Fruit fly (Drosophila melanogaster) whole organism, prepupa: ENCODE measurements around the gene Alg12.
A peak's percentile ranks its signal among the peaks of the same experiment; 100 is the strongest.

ENCODE experiments used
- Blimp-1 ChIP-seq: fragments of 200-800 bp; sonication (Bioruptor generic); optimal IDR thresholded peaks from 3 replicates; lab custom pipeline; 2017; ENCODE audit warnings: missing biosample characterization, missing genetic modification characterization, mild to moderate bottlenecking, moderate library complexity, missing genetic modification reagents
- CG10631 ChIP-seq: fragments of 200-800 bp; sonication (Bioruptor generic); optimal IDR thresholded peaks from 2 replicates; lab custom pipeline; 2016; ENCODE audit warnings: missing biosample characterization, missing genetic modification characterization
- CG10669 ChIP-seq: fragments of 200-800 bp; sonication (Bioruptor generic); optimal IDR thresholded peaks from 3 replicates; lab custom pipeline; 2018; ENCODE audit warnings: missing biosample characterization, mild to moderate bottlenecking, missing genetic modification characterization, moderate library complexity
- CG11294 ChIP-seq: fragments of 200-800 bp; sonication (Bioruptor generic); IDR thresholded peaks from 2 replicates; pipeline ENCODE4 v1.3.6; 2022; ENCODE audit warnings: missing biosample characterization, missing genetic modification characterization
- CG11762 ChIP-seq: fragments of 200-800 bp; sonication (Bioruptor generic); optimal IDR thresholded peaks from 3 replicates; lab custom pipeline; 2016; ENCODE audit warnings: missing biosample characterization, missing genetic modification characterization; ENCODE audit not compliant: insufficient read depth
- CG15336 ChIP-seq: fragments of 200-800 bp; sonication (Bioruptor generic); IDR thresholded peaks from 2 replicates; pipeline ENCODE4 v1.3.6; 2022; ENCODE audit warnings: missing biosample characterization, missing genetic modification characterization
- CG1621 ChIP-seq: fragments of 200-800 bp; sonication (Bioruptor generic); optimal IDR thresholded peaks from 3 replicates; lab custom pipeline; 2018; ENCODE audit warnings: missing biosample characterization, mild to moderate bottlenecking, missing genetic modification characterization
- CG16779 ChIP-seq: fragments of 200-800 bp; sonication (Bioruptor generic); optimal IDR thresholded peaks from 3 replicates; lab custom pipeline; 2017; ENCODE audit warnings: missing biosample characterization, mild to moderate bottlenecking, missing genetic modification characterization
- CG3032 ChIP-seq: fragments of 200-800 bp; optimal IDR thresholded peaks from 2 replicates; lab custom pipeline; 2019; ENCODE audit warnings: missing biosample characterization, mild to moderate bottlenecking, missing genetic modification characterization, moderate library complexity
- CG31627 ChIP-seq: fragments of 200-800 bp; sonication (Bioruptor generic); optimal IDR thresholded peaks from 3 replicates; lab custom pipeline; 2016; ENCODE audit warnings: missing biosample characterization, missing genetic modification characterization
- CG32006 ChIP-seq: fragments of 200-800 bp; sonication (Bioruptor generic); optimal IDR thresholded peaks from 3 replicates; lab custom pipeline; 2017; ENCODE audit warnings: missing biosample characterization, mild to moderate bottlenecking, missing genetic modification characterization
- CG34406 ChIP-seq: fragments of 200-800 bp; sonication (Bioruptor generic); optimal IDR thresholded peaks from 3 replicates; lab custom pipeline; 2016; ENCODE audit warnings: missing biosample characterization, missing genetic modification characterization
- CG3919 ChIP-seq: fragments of 200-800 bp; sonication (Bioruptor generic); optimal IDR thresholded peaks from 3 replicates; lab custom pipeline; 2016; ENCODE audit warnings: missing biosample characterization, missing genetic modification characterization
- CG4318 ChIP-seq: fragments of 200-800 bp; sonication (Bioruptor generic); optimal IDR thresholded peaks from 3 replicates; lab custom pipeline; 2017; ENCODE audit warnings: missing biosample characterization, mild to moderate bottlenecking, missing genetic modification characterization
- CG6163 ChIP-seq: fragments of 200-800 bp; sonication (Bioruptor generic); IDR thresholded peaks from 3 replicates; pipeline ENCODE4 v1.3.6; 2022; ENCODE audit warnings: missing biosample characterization, missing genetic modification characterization
- CG6854 ChIP-seq: fragments of 200-800 bp; sonication (Bioruptor generic); optimal IDR thresholded peaks from 2 replicates; lab custom pipeline; 2017; ENCODE audit warnings: missing biosample characterization, mild to moderate bottlenecking, missing genetic modification characterization
- CG8119 ChIP-seq: fragments of 200-800 bp; sonication (Bioruptor generic); IDR thresholded peaks from 3 replicates; pipeline ENCODE4 v1.3.6; 2022; ENCODE audit warnings: missing biosample characterization, missing genetic modification characterization
- CG8632 ChIP-seq: fragments of 200-800 bp; sonication (Bioruptor generic); optimal IDR thresholded peaks from 3 replicates; lab custom pipeline; 2016; ENCODE audit warnings: missing biosample characterization, missing genetic modification characterization
- CG9139 ChIP-seq: fragments of 200-800 bp; sonication (Bioruptor generic); optimal IDR thresholded peaks from 3 replicates; lab custom pipeline; 2017; ENCODE audit warnings: missing biosample characterization, mild to moderate bottlenecking, missing genetic modification characterization
- Eip75B ChIP-seq: fragments of 200-800 bp; sonication (Bioruptor generic); optimal IDR thresholded peaks from 3 replicates; lab custom pipeline; 2016; ENCODE audit warnings: missing biosample characterization, missing genetic modification characterization
- Eip78C ChIP-seq: fragments of 200-800 bp; sonication (Bioruptor generic); peaks from one replicate; lab custom pipeline; 2016; ENCODE audit warnings: missing biosample characterization, missing genetic modification characterization
- Eip93F ChIP-seq: fragments of 200-800 bp; sonication (Bioruptor generic); optimal IDR thresholded peaks from 2 replicates; lab custom pipeline; 2016; ENCODE audit warnings: missing biosample characterization, mild to moderate bottlenecking, missing genetic modification characterization
- Ets21C ChIP-seq: fragments of 200-800 bp; sonication (Bioruptor generic); optimal IDR thresholded peaks from 3 replicates; lab custom pipeline; 2016; ENCODE audit warnings: missing biosample characterization, missing genetic modification characterization
- Ets96B ChIP-seq: fragments of 200-800 bp; optimal IDR thresholded peaks from 2 replicates; lab custom pipeline; 2019; ENCODE audit warnings: missing biosample characterization, mild to moderate bottlenecking, missing genetic modification characterization, moderate library complexity
- Gug ChIP-seq: fragments of 200-800 bp; sonication (Bioruptor generic); IDR thresholded peaks from 2 replicates; pipeline ENCODE4 v1.3.6; 2022; ENCODE audit warnings: missing biosample characterization, missing genetic modification characterization
- Hr39 ChIP-seq: fragments of 200-800 bp; sonication (Bioruptor generic); optimal IDR thresholded peaks from 2 replicates; lab custom pipeline; 2016; ENCODE audit warnings: missing biosample characterization, missing genetic modification characterization
- Hr4 ChIP-seq: fragments of 200-800 bp; sonication (Bioruptor generic); optimal IDR thresholded peaks from 3 replicates; lab custom pipeline; 2016; ENCODE audit warnings: missing biosample characterization, missing genetic modification characterization
- Lpt ChIP-seq: fragments of 200-800 bp; sonication (Bioruptor generic); optimal IDR thresholded peaks from 3 replicates; lab custom pipeline; 2016; ENCODE audit warnings: missing biosample characterization, missing genetic modification characterization
- OdsH ChIP-seq: fragments of 200-800 bp; sonication (Bioruptor generic); optimal IDR thresholded peaks from 3 replicates; lab custom pipeline; 2016; ENCODE audit warnings: missing biosample characterization, missing genetic modification characterization
- Sox102F ChIP-seq: fragments of 200-800 bp; sonication (Bioruptor generic); optimal IDR thresholded peaks from 2 replicates; lab custom pipeline; 2016; ENCODE audit warnings: missing biosample characterization, mild to moderate bottlenecking, missing genetic modification characterization
- Sox14 ChIP-seq: fragments of 200-800 bp; sonication (Bioruptor generic); optimal IDR thresholded peaks from 3 replicates; lab custom pipeline; 2016; ENCODE audit warnings: missing biosample characterization, missing genetic modification characterization
- Sox15 ChIP-seq: fragments of 200-800 bp; sonication (Bioruptor generic); optimal IDR thresholded peaks from 3 replicates; lab custom pipeline; 2016; ENCODE audit warnings: missing biosample characterization, missing genetic modification characterization
- acj6 ChIP-seq: fragments of 200-800 bp; sonication (Bioruptor generic); optimal IDR thresholded peaks from 3 replicates; lab custom pipeline; 2016; ENCODE audit warnings: missing biosample characterization, missing genetic modification characterization
- cyc ChIP-seq: fragments of 200-800 bp; sonication (Bioruptor generic); optimal IDR thresholded peaks from 3 replicates; lab custom pipeline; 2016; ENCODE audit warnings: missing biosample characterization, missing genetic modification characterization
- dac ChIP-seq: fragments of 200-800 bp; sonication (Bioruptor generic); optimal IDR thresholded peaks from 2 replicates; lab custom pipeline; 2017; ENCODE audit warnings: missing biosample characterization, mild to moderate bottlenecking, missing genetic modification characterization
- dsx ChIP-seq: fragments of 200-800 bp; optimal IDR thresholded peaks from 3 replicates; lab custom pipeline; 2019; ENCODE audit warnings: missing biosample characterization, mild to moderate bottlenecking, missing genetic modification characterization, moderate library complexity; ENCODE audit not compliant: poor library complexity, severe bottlenecking
- eg ChIP-seq: fragments of 200-800 bp; sonication (Bioruptor generic); IDR thresholded peaks from 3 replicates; pipeline ENCODE4 v1.3.6; 2022; ENCODE audit warnings: missing biosample characterization, missing genetic modification characterization
- esn ChIP-seq: fragments of 200-800 bp; sonication (Bioruptor generic); optimal IDR thresholded peaks from 2 replicates; lab custom pipeline; 2016; ENCODE audit warnings: missing biosample characterization, mild to moderate bottlenecking, missing genetic modification characterization, moderate library complexity
- fd59A ChIP-seq: fragments of 200-800 bp; sonication (Bioruptor generic); optimal IDR thresholded peaks from 2 replicates; lab custom pipeline; 2017; ENCODE audit warnings: missing biosample characterization, mild to moderate bottlenecking, missing genetic modification characterization, missing genetic modification reagents
- fd85E ChIP-seq: fragments of 200-800 bp; sonication (Bioruptor generic); optimal IDR thresholded peaks from 3 replicates; lab custom pipeline; 2016; ENCODE audit warnings: missing biosample characterization, missing genetic modification characterization
- fkh ChIP-seq: fragments of 200-800 bp; sonication (Bioruptor generic); optimal IDR thresholded peaks from 3 replicates; lab custom pipeline; 2017; ENCODE audit warnings: missing biosample characterization, mild to moderate bottlenecking, missing genetic modification characterization, moderate library complexity
- lz ChIP-seq: fragments of 200-800 bp; sonication (Bioruptor generic); optimal IDR thresholded peaks from 3 replicates; lab custom pipeline; 2016; ENCODE audit warnings: missing biosample characterization, missing genetic modification characterization
- net ChIP-seq: fragments of 200-800 bp; sonication (Bioruptor generic); optimal IDR thresholded peaks from 3 replicates; lab custom pipeline; 2016; ENCODE audit warnings: missing biosample characterization, missing genetic modification characterization
- pdm3 ChIP-seq: fragments of 200-800 bp; sonication (Bioruptor generic); optimal IDR thresholded peaks from 3 replicates; lab custom pipeline; 2016; ENCODE audit warnings: missing biosample characterization, missing genetic modification characterization
- salr ChIP-seq, 2 experiments: fragments of 200-800 bp; sonication (Bioruptor generic); optimal IDR thresholded peaks; 3 replicates each; lab custom pipeline; 2016 to 2018; ENCODE audit warnings: missing biosample characterization in 2 of 2, missing genetic modification characterization in 2 of 2, mild to moderate bottlenecking in 1 of 2
- spab ChIP-seq: fragments of 200-800 bp; sonication (Bioruptor generic); optimal IDR thresholded peaks from 2 replicates; lab custom pipeline; 2017; ENCODE audit warnings: missing biosample characterization, mild to moderate bottlenecking, missing genetic modification characterization, missing genetic modification reagents
- topi ChIP-seq: fragments of 200-800 bp; sonication (Bioruptor generic); optimal IDR thresholded peaks from 3 replicates; lab custom pipeline; 2016; ENCODE audit warnings: missing biosample characterization, missing genetic modification characterization
- vri ChIP-seq: fragments of 200-800 bp; sonication (Bioruptor generic); optimal IDR thresholded peaks from 3 replicates; lab custom pipeline; 2016; ENCODE audit warnings: missing biosample characterization, mild to moderate bottlenecking, missing genetic modification characterization

Gene Alg12

dm6 chr3R:9774821-9775220 is 18.5 kb downstream of the Alg12 start, which contains the start of gene topi:
Gene topi (plus strand): TSS chr3R:9775121.
- no peak for TF ChIP-seq CG4318 (GFP tag; lab: Kevin White, UChicago)
- no peak for TF ChIP-seq net (GFP tag; lab: Kevin White, UChicago)
- no peak for TF ChIP-seq dac
- TF ChIP-seq cyc: no peak
- no peak for TF ChIP-seq Gug (GFP tag; lab: Robert Waterston, UW)
- TF ChIP-seq CG9139 (GFP tag; lab: Kevin White, UChicago): no peak
- TF ChIP-seq lz (GFP tag; lab: Kevin White, UChicago): no peak
- no peak for TF ChIP-seq CG34406
- TF ChIP-seq Sox102F (GFP tag; lab: Kevin White, UChicago): no peak
- no peak for TF ChIP-seq CG11762 (GFP tag; lab: Kevin White, UChicago)
- TF ChIP-seq CG10669: no peak
- no peak for TF ChIP-seq dsx (GFP tag; lab: Kevin White, UChicago)
- TF ChIP-seq vri (GFP tag; lab: Kevin White, UChicago): no peak
- TF ChIP-seq topi (GFP tag; lab: Kevin White, UChicago): no peak
- no peak for TF ChIP-seq CG1621 (tag; lab: Kevin White, UChicago)
- no peak for TF ChIP-seq Hr39 (GFP tag; lab: Kevin White, UChicago)
- TF ChIP-seq salr (GFP tag; optimal IDR thresholded peaks at IDR 0.05; lab: Kevin White, UChicago): no peak
- TF ChIP-seq CG15336: no peak

- TF ChIP-seq Hr4 (GFP tag; lab: Kevin White, UChicago) (peak; percentile 22), CG11294 (GFP tag; lab: Robert Waterston, UW) (no peak), topi (GFP tag; lab: Kevin White, UChicago) (peak; percentile 76), CG3919 (GFP tag; lab: Kevin White, UChicago) (peak; percentile 73), net (GFP tag; lab: Kevin White, UChicago) (peak; percentile 34), cyc (peak; percentile 73), Gug (GFP tag; lab: Robert Waterston, UW) (no peak), Ets96B (no peak), Sox15 (peak; percentile 33), Eip75B (GFP tag; lab: Kevin White, UChicago) (peak; percentile 57), CG15336 (no peak), CG31627 (GFP tag; lab: Kevin White, UChicago) (peak; percentile 76), CG3032 (tag; lab: Kevin White, UChicago) (peak; percentile 47), Sox14 (peak; percentile 62), spab (no peak), CG16779 (tag; lab: Kevin White, UChicago) (no peak), pdm3 (GFP tag; lab: Kevin White, UChicago) (peak; percentile 55), vri (GFP tag; lab: Kevin White, UChicago) (peak; percentile 32), fd85E (no peak), Eip78C (GFP tag; lab: Kevin White, UChicago) (peak; percentile 79), CG10669 (peak; percentile 10), Blimp-1 (GFP tag; lab: Kevin White, UChicago) (peak; percentile 39), Eip93F (GFP tag; lab: Kevin White, UChicago) (no peak), salr (GFP tag; optimal IDR thresholded peaks at IDR 0.05; lab: Kevin White, UChicago) (peak in 1 of 2 experiments; percentile 58), CG9139 (GFP tag; lab: Kevin White, UChicago) (peak; percentile 34), CG4318 (GFP tag; lab: Kevin White, UChicago) (no peak), CG34406 (peak; percentile 8), fkh (GFP tag; lab: Kevin White, UChicago) (no peak), Ets21C (no peak), OdsH (GFP tag; lab: Kevin White, UChicago) (peak; percentile 51), dac (no peak), CG8119 (no peak), acj6 (GFP tag; lab: Kevin White, UChicago) (peak; percentile 55), eg (GFP tag; lab: Robert Waterston, UW) (0 out of 3 replicates have a peak, but pooled peaks have one; percentile 44), Sox102F (GFP tag; lab: Kevin White, UChicago) (peak; percentile 50), Lpt (GFP tag; lab: Kevin White, UChicago) (no peak), CG6854 (GFP tag; lab: Kevin White, UChicago) (peak; percentile 74), CG8632 (GFP tag; lab: Kevin White, UChicago) (no peak), CG32006 (GFP tag; lab: Kevin White, UChicago) (no peak), fd59A (no peak), esn (peak; percentile 77), CG6163 (GFP tag; lab: Robert Waterston, UW) (peak; percentile 53; the same call in 2 of the 3 replicates), CG10631 (GFP tag; lab: Kevin White, UChicago) (peak; percentile 36)
Measured at dm6 chr3R:9777941-9778360, 21.7 kb downstream of the Alg12 start, which contains the start of gene RpS29. Gene RpS29 (plus strand): TSS chr3R:9778042.
